Worm (Caenorhabditis elegans): ENCODE measurements around the gene F41H10.2.

ce11 chrIV:5334518-5334917, 46.9 kb upstream of the F41H10.2 start:
- TF ChIP-seq W03F9.2 (tag; optimal IDR thresholded peaks at IDR 0.05) (no peak), dao-5 (tag; optimal IDR thresholded peaks at IDR 0.05) (peak; percentile 22)
